Fruit fly (Drosophila melanogaster): Measurements from ENCODE around the gene Yp3.

DNA sequence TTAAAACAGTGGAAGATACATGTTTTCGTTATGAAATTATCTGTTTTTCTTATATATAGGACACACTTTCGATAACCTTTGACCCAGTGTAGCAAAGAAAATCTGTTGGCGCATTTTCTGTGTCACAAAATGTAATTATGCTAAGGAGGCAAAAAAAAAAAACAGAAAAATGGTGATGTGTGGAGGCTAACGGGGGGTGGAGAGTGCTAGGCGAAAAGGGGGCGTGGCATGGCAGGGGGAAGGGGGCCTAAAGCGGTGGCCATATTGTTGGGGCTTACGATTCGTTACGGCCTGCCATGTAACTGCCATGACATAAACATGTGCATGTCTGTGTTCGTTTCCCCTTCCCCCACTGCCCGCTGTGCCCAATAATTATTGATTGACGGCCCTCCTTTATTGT lies 5.9 kb downstream of the Yp3 start:
- TF ChIP-seq Sin3A (optimal IDR thresholded peaks at IDR 0.05) (no peak), h (optimal IDR thresholded peaks at IDR 0.05) (no peak), psq (optimal IDR thresholded peaks at IDR 0.05) (no peak), ttk (optimal IDR thresholded peaks at IDR 0.05) (no peak), Myc (optimal IDR thresholded peaks at IDR 0.05) (no peak), insv (optimal IDR thresholded peaks at IDR 0.05) (no peak)

Data from Kc167 (cell line).